Fruit fly (Drosophila melanogaster) whole organism, embryonic: ENCODE data around the gene CG13096.

Experiments used
- CG10209 ChIP-seq: fragments of 200-800 bp; sonication (Bioruptor generic); optimal IDR thresholded peaks from 3 replicates; lab custom pipeline; 2017; ENCODE audit warnings: missing biosample characterization, mild to moderate bottlenecking, missing genetic modification characterization, missing genetic modification reagents
- CG11093 ChIP-seq: fragments of 200-800 bp; sonication (Bioruptor generic); IDR thresholded peaks from 3 replicates; pipeline ENCODE4 v1.3.6; 2022; ENCODE audit warnings: missing biosample characterization, missing genetic modification characterization
- CG11247 ChIP-seq: fragments of 200-800 bp; sonication (Bioruptor generic); IDR thresholded peaks from 2 replicates; pipeline ENCODE4 v1.3.6; 2022; ENCODE audit warnings: missing biosample characterization, missing genetic modification characterization
- CG11504 ChIP-seq: fragments of 200-800 bp; sonication (Bioruptor generic); optimal IDR thresholded peaks from 3 replicates; lab custom pipeline; 2019; ENCODE audit warnings: missing biosample characterization, mild to moderate bottlenecking, missing genetic modification characterization, moderate library complexity
- CG12391 ChIP-seq: fragments of 200-800 bp; sonication (Bioruptor generic); optimal IDR thresholded peaks from 3 replicates; lab custom pipeline; 2018; ENCODE audit warnings: missing biosample characterization, mild to moderate bottlenecking, missing genetic modification characterization, moderate library complexity
- CG14014 ChIP-seq: fragments of 200-800 bp; sonication (Bioruptor generic); IDR thresholded peaks from 2 replicates; pipeline ENCODE4 v1.3.6; 2022; ENCODE audit warnings: missing biosample characterization, missing genetic modification characterization
- CG14710 ChIP-seq: fragments of 200-800 bp; sonication (Bioruptor generic); optimal IDR thresholded peaks from 3 replicates; lab custom pipeline; 2019; ENCODE audit warnings: missing biosample characterization, mild to moderate bottlenecking, missing genetic modification characterization, moderate library complexity
- CG15479 ChIP-seq: fragments of 200-800 bp; sonication (Bioruptor generic); optimal IDR thresholded peaks from 3 replicates; lab custom pipeline; 2019; ENCODE audit warnings: missing biosample characterization, mild to moderate bottlenecking, missing genetic modification characterization, moderate library complexity
- CG1602 ChIP-seq: fragments of 200-800 bp; sonication (Bioruptor generic); optimal IDR thresholded peaks from 3 replicates; lab custom pipeline; 2016; ENCODE audit warnings: missing biosample characterization, missing genetic modification characterization
- CG2120 ChIP-seq: fragments of 200-800 bp; sonication (Bioruptor generic); optimal IDR thresholded peaks from 3 replicates; lab custom pipeline; 2016; ENCODE audit warnings: missing biosample characterization, missing genetic modification characterization
- CG2202 ChIP-seq: fragments of 200-800 bp; sonication (Bioruptor generic); optimal IDR thresholded peaks from 2 replicates; lab custom pipeline; 2018; ENCODE audit warnings: missing biosample characterization, mild to moderate bottlenecking, missing genetic modification characterization
- CG2678 ChIP-seq: fragments of 200-800 bp; sonication (Bioruptor generic); optimal IDR thresholded peaks from 3 replicates; lab custom pipeline; 2019; ENCODE audit warnings: missing biosample characterization, mild to moderate bottlenecking, missing genetic modification characterization, moderate library complexity
- CG3065 ChIP-seq: fragments of 200-800 bp; sonication (Bioruptor generic); optimal IDR thresholded peaks from 2 replicates; lab custom pipeline; 2016; ENCODE audit warnings: missing biosample characterization, missing genetic modification characterization
- CG3407 ChIP-seq: fragments of 200-800 bp; sonication (Bioruptor generic); optimal IDR thresholded peaks from 2 replicates; lab custom pipeline; 2018; ENCODE audit warnings: missing biosample characterization, mild to moderate bottlenecking, missing genetic modification characterization
- CG34376 ChIP-seq: fragments of 200-800 bp; sonication (Bioruptor generic); optimal IDR thresholded peaks from 2 replicates; lab custom pipeline; 2018; ENCODE audit warnings: missing biosample characterization, mild to moderate bottlenecking, missing genetic modification characterization
- CG4328 ChIP-seq: fragments of 200-800 bp; sonication (Bioruptor generic); optimal IDR thresholded peaks from 3 replicates; lab custom pipeline; 2017; ENCODE audit warnings: missing biosample characterization, missing genetic modification reagents, missing genetic modification characterization
- CG6175 ChIP-seq: fragments of 200-800 bp; sonication (Bioruptor generic); IDR thresholded peaks from 3 replicates; pipeline ENCODE4 v1.3.6; 2022; ENCODE audit warnings: missing biosample characterization, missing genetic modification characterization
- CG7372 ChIP-seq: fragments of 200-800 bp; sonication (Bioruptor generic); IDR thresholded peaks from 2 replicates; pipeline ENCODE4 v1.3.6; 2022; ENCODE audit warnings: missing biosample characterization, missing genetic modification characterization
- CG7839 ChIP-seq: fragments of 200-800 bp; sonication (Bioruptor generic); optimal IDR thresholded peaks from 3 replicates; lab custom pipeline; 2018; ENCODE audit warnings: missing biosample characterization, mild to moderate bottlenecking, missing genetic modification characterization, moderate library complexity
- CG8388 ChIP-seq: fragments of 200-800 bp; sonication (Bioruptor generic); optimal IDR thresholded peaks from 2 replicates; lab custom pipeline; 2019; ENCODE audit warnings: missing biosample characterization, mild to moderate bottlenecking, missing genetic modification characterization, moderate library complexity
- CG8765 ChIP-seq: fragments of 200-800 bp; sonication (Bioruptor generic); IDR thresholded peaks from 2 replicates; pipeline ENCODE4 v1.3.6; 2022; ENCODE audit warnings: missing biosample characterization, missing genetic modification characterization
- CG9817 ChIP-seq: fragments of 200-800 bp; sonication (Bioruptor generic); optimal IDR thresholded peaks from 2 replicates; lab custom pipeline; 2018; ENCODE audit warnings: missing biosample characterization, mild to moderate bottlenecking, missing genetic modification characterization, moderate library complexity
- CoRest ChIP-seq: fragments of 200-800 bp; sonication (Bioruptor generic); optimal IDR thresholded peaks from 3 replicates; lab custom pipeline; 2018; ENCODE audit warnings: missing biosample characterization, mild to moderate bottlenecking, missing genetic modification characterization, moderate library complexity
- CrebB ChIP-seq: fragments of 200-800 bp; sonication (Bioruptor generic); optimal IDR thresholded peaks from 3 replicates; lab custom pipeline; 2018; ENCODE audit warnings: missing biosample characterization, mild to moderate bottlenecking, missing genetic modification characterization
- Dref ChIP-seq: fragments of 200-800 bp; sonication (Bioruptor generic); IDR thresholded peaks from 2 replicates; pipeline ENCODE4 v1.3.6; 2022; ENCODE audit warnings: missing biosample characterization, missing genetic modification characterization
- Eip74EF ChIP-seq, 2 experiments: fragments of 200-800 bp in 1 of 2; fragments of >200 bp in 1 of 2; sonication (Bioruptor generic) in 1 of 2; optimal IDR thresholded peaks; 2 replicates each; lab custom pipeline; 2017 to 2019; ENCODE audit warnings: missing biosample characterization in 2 of 2, missing genetic modification characterization in 2 of 2, mild to moderate bottlenecking in 1 of 2, moderate library complexity in 1 of 2
- HLH54F ChIP-seq: fragments of 200-800 bp; sonication (Bioruptor generic); optimal IDR thresholded peaks from 3 replicates; lab custom pipeline; 2016; ENCODE audit warnings: missing biosample characterization, missing genetic modification characterization
- Hmr ChIP-seq: fragments of 200-800 bp; sonication (Bioruptor generic); optimal IDR thresholded peaks from 3 replicates; lab custom pipeline; 2017; ENCODE audit warnings: mild to moderate bottlenecking, missing biosample characterization, missing genetic modification reagents, missing genetic modification characterization
- Nf-YA ChIP-seq: fragments of 200-800 bp; sonication (Bioruptor generic); IDR thresholded peaks from 2 replicates; pipeline ENCODE4 v1.3.6; 2022; ENCODE audit warnings: missing biosample characterization, missing genetic modification characterization
- Ssrp ChIP-seq: fragments of 200-800 bp; sonication (Bioruptor generic); optimal IDR thresholded peaks from 2 replicates; lab custom pipeline; 2018; ENCODE audit warnings: missing biosample characterization, mild to moderate bottlenecking, missing genetic modification characterization, moderate library complexity
- Vsx1 ChIP-seq: fragments of 200-800 bp; sonication (Bioruptor generic); optimal IDR thresholded peaks from 2 replicates; lab custom pipeline; 2017; ENCODE audit warnings: missing biosample characterization, mild to moderate bottlenecking, missing genetic modification characterization, missing genetic modification reagents
- cas ChIP-seq: fragments of 200-800 bp; sonication (Bioruptor generic); IDR thresholded peaks from 2 replicates; pipeline ENCODE4 v1.3.6; 2022; ENCODE audit warnings: missing biosample characterization, missing genetic modification characterization
- caup ChIP-seq: fragments of 200-800 bp; sonication (Bioruptor generic); optimal IDR thresholded peaks from 3 replicates; lab custom pipeline; 2017; ENCODE audit warnings: missing biosample characterization, mild to moderate bottlenecking, missing genetic modification characterization, moderate library complexity; ENCODE audit not compliant: severe bottlenecking
- ci ChIP-seq: fragments of 200-800 bp; sonication (Bioruptor generic); IDR thresholded peaks from 3 replicates; pipeline ENCODE4 v1.3.6; 2022; ENCODE audit warnings: missing biosample characterization, missing genetic modification characterization
- dm ChIP-seq: fragments of 200-800 bp; sonication (Bioruptor generic); optimal IDR thresholded peaks from 3 replicates; lab custom pipeline; 2016; ENCODE audit warnings: missing biosample characterization, missing genetic modification characterization
- fd102C ChIP-seq: fragments of 200-800 bp; sonication (Bioruptor generic); optimal IDR thresholded peaks from 2 replicates; lab custom pipeline; 2018; ENCODE audit warnings: missing biosample characterization, mild to moderate bottlenecking, missing genetic modification characterization, moderate library complexity
- fd96Cb ChIP-seq: fragments of 200-800 bp; sonication (Bioruptor generic); optimal IDR thresholded peaks from 2 replicates; lab custom pipeline; 2018; ENCODE audit warnings: missing biosample characterization, mild to moderate bottlenecking, missing genetic modification characterization, moderate library complexity
- ftz-f1 ChIP-seq: fragments of 200-800 bp; sonication (Bioruptor generic); optimal IDR thresholded peaks from 2 replicates; lab custom pipeline; 2016; ENCODE audit warnings: missing biosample characterization, missing genetic modification characterization
- ham ChIP-seq: fragments of 200-800 bp; sonication (Bioruptor generic); IDR thresholded peaks from 2 replicates; pipeline ENCODE4 v1.3.6; 2022; ENCODE audit warnings: missing biosample characterization, missing genetic modification characterization
- oc ChIP-seq: fragments of 200-800 bp; sonication (Bioruptor generic); optimal IDR thresholded peaks from 2 replicates; lab custom pipeline; 2018; ENCODE audit warnings: missing biosample characterization, mild to moderate bottlenecking, missing genetic modification characterization, moderate library complexity
- onecut ChIP-seq: fragments of 200-800 bp; sonication (Bioruptor generic); IDR thresholded peaks from 2 replicates; pipeline ENCODE4 v1.3.6; 2022; ENCODE audit warnings: missing biosample characterization, missing genetic modification characterization
- pan ChIP-seq, 4 experiments: fragments of >200 bp in 3 of 4; fragments of 200-800 bp in 1 of 4; sonication (Bioruptor generic) in 1 of 4; optimal IDR thresholded peaks in 3 of 4; IDR thresholded peaks in 1 of 4; 2 replicates each; pipeline versions ENCODE4 v1.3.6 to Lab custom; 2017 to 2022; ENCODE audit warnings: missing biosample characterization in 2 of 4, missing genetic modification characterization in 2 of 4, mixed read lengths in 1 of 4
- peb ChIP-seq: fragments of 200-800 bp; sonication (Bioruptor generic); IDR thresholded peaks from 2 replicates; pipeline ENCODE4 v1.3.6; 2022; ENCODE audit warnings: missing biosample characterization, missing genetic modification characterization
- phol ChIP-seq: fragments of 200-800 bp; sonication (Bioruptor generic); optimal IDR thresholded peaks from 3 replicates; lab custom pipeline; 2018; ENCODE audit warnings: missing biosample characterization, mild to moderate bottlenecking, missing genetic modification characterization, moderate library complexity
- pita ChIP-seq: fragments of 200-800 bp; sonication (Bioruptor generic); optimal IDR thresholded peaks from 2 replicates; lab custom pipeline; 2017; ENCODE audit warnings: missing biosample characterization, mild to moderate bottlenecking, missing genetic modification characterization
- sim ChIP-seq: fragments of 200-800 bp; sonication (Bioruptor generic); IDR thresholded peaks from 2 replicates; pipeline ENCODE4 v1.3.6; 2022; ENCODE audit warnings: missing biosample characterization, missing genetic modification characterization
- sr ChIP-seq: fragments of 200-800 bp; sonication (Bioruptor generic); IDR thresholded peaks from 3 replicates; pipeline ENCODE4 v1.3.6; 2022; ENCODE audit warnings: missing biosample characterization, missing genetic modification characterization
- twi ChIP-seq: fragments of 200-800 bp; optimal IDR thresholded peaks from 2 replicates; lab custom pipeline; 2019; ENCODE audit warnings: missing biosample characterization, mild to moderate bottlenecking, missing genetic modification characterization, moderate library complexity
- z ChIP-seq: fragments of 200-800 bp; sonication (Bioruptor generic); IDR thresholded peaks from 3 replicates; pipeline ENCODE4 v1.3.6; 2022; ENCODE audit warnings: missing biosample characterization, missing genetic modification characterization

The CG13096 gene

dm6 chr2L:8464107-8464582 is 47.5 kb downstream of the CG13096 start, which contains the start of gene prg (continued):
- TF ChIP-seq CG8388 (GFP tag; lab: Kevin White, UChicago) = peak; percentile 54
- peak; percentile 76 for TF ChIP-seq phol (tag; lab: Kevin White, UChicago)
- peak; percentile 79 for TF ChIP-seq CG11504 (tag; lab: Kevin White, UChicago)
- peak; percentile 74 for TF ChIP-seq CoRest (tag; lab: Kevin White, UChicago)
- peak in 1 of 2 experiments; percentile 73 for TF ChIP-seq Eip74EF (GFP tag; optimal IDR thresholded peaks at IDR 0.05; lab: Kevin White, UChicago)
- peak; percentile 51 for TF ChIP-seq onecut (GFP tag; lab: Robert Waterston, UW)
- peak; percentile 64; the same call in 2 of the 3 replicates for TF ChIP-seq ci
- peak; percentile 79 for TF ChIP-seq CG7839
- TF ChIP-seq CG3065 (GFP tag; lab: Kevin White, UChicago) = no peak
- TF ChIP-seq CG14014 (GFP tag; lab: Robert Waterston, UW) = peak; percentile 69
- TF ChIP-seq CG4328 (GFP tag; lab: Kevin White, UChicago) = peak; percentile 47
- TF ChIP-seq Vsx1 (GFP tag; lab: Kevin White, UChicago) = peak; percentile 31
- no peak for TF ChIP-seq pita
- no peak for TF ChIP-seq sr
- no peak for TF ChIP-seq CG2202
- peak; percentile 61 for TF ChIP-seq CG34376 (GFP tag; lab: Kevin White, UChicago)
- TF ChIP-seq CG2678 = peak; percentile 77
- peak; percentile 43 for TF ChIP-seq CrebB (tag; lab: Kevin White, UChicago)
- TF ChIP-seq CG6175 (GFP tag; lab: Robert Waterston, UW) = no peak
- peak; percentile 21 for TF ChIP-seq caup (GFP tag; lab: Kevin White, UChicago)
- TF ChIP-seq cas (GFP tag; lab: Robert Waterston, UW) = no peak
- no peak for TF ChIP-seq sim
- no peak for TF ChIP-seq Nf-YA (GFP tag; lab: Robert Waterston, UW)
- peak; percentile 48 for TF ChIP-seq fd96Cb (tag; lab: Kevin White, UChicago)
- TF ChIP-seq CG11247 (GFP tag; lab: Robert Waterston, UW) = peak; percentile 47; the same call in 1 of the 2 replicates
- peak; percentile 95 for TF ChIP-seq Dref (GFP tag; lab: Robert Waterston, UW)
- TF ChIP-seq Hmr (GFP tag; lab: Kevin White, UChicago) = peak; percentile 66
- no peak for TF ChIP-seq ftz-f1 (GFP tag; lab: Kevin White, UChicago)
- peak; percentile 69 for TF ChIP-seq CG14710 (tag; lab: Kevin White, UChicago)
- TF ChIP-seq CG2120 = peak; percentile 83
- TF ChIP-seq CG10209 (GFP tag; lab: Kevin White, UChicago) = peak; percentile 43
- peak; percentile 3 for TF ChIP-seq CG3407 (GFP tag; lab: Kevin White, UChicago)
- TF ChIP-seq dm (GFP tag; lab: Kevin White, UChicago) = peak; percentile 81
- no peak for TF ChIP-seq ham
- TF ChIP-seq CG12391 (tag; lab: Kevin White, UChicago) = peak; percentile 76
- peak; percentile 28; the same call in 1 of the 2 replicates for TF ChIP-seq CG7372 (GFP tag; lab: Robert Waterston, UW)
- no peak for TF ChIP-seq pan (optimal IDR thresholded peaks at IDR 0.05; lab: Kevin White, UChicago)
- peak in 1 of 2 experiments; percentile 60 for TF ChIP-seq pan (GFP tag; optimal IDR thresholded peaks at IDR 0.05 in 1 of 2, IDR thresholded peaks at IDR 0.05 in 1 of 2)
- peak; percentile 34 for TF ChIP-seq twi (tag; lab: Kevin White, UChicago)
- TF ChIP-seq fd102C (GFP tag; lab: Kevin White, UChicago) = no peak
- TF ChIP-seq CG15479 = no peak
- TF ChIP-seq Ssrp (tag; lab: Kevin White, UChicago) = peak; percentile 51
- peak; percentile 60 for TF ChIP-seq oc (tag; lab: Kevin White, UChicago)
- TF ChIP-seq CG9817 (tag; lab: Kevin White, UChicago) = peak; percentile 59
- TF ChIP-seq HLH54F = peak; percentile 67
- TF ChIP-seq CG11093 (GFP tag; lab: Robert Waterston, UW) = no peak
- TF ChIP-seq CG8765 (GFP tag; lab: Robert Waterston, UW) = no peak
- TF ChIP-seq CG1602 = peak; percentile 49
- no peak for TF ChIP-seq z (GFP tag; lab: Robert Waterston, UW)
- TF ChIP-seq peb (GFP tag; lab: Robert Waterston, UW) = no peak
